3 fruit fly cellular contexts compared by ENCODE assay signal in the genomic region with DNA sequence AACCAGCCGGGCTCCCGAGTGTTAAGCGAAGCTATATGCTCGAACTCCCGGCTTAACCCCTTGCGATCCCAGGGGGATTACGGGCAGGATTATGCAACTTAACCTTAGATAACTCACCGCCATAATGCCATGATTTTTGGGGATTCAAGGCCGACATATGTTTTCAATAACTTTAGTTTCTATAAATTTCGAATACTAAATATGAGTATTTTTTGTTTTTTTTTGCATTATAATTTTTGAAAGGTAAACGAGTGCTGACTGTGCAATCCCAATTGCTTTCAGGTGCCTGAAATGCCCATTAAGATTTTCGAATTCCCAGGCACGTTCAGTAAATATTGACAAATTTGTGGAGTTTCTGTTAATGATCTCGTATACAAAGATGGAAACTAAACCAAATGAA.
A peak's percentile ranks its signal among the peaks of the same experiment; 100 is the strongest.
TF ChIP-seq lines count a peak whose summit lies in the region.

A gene (minus strand): TSS at position 231 of the 400 bp plus-strand sequence.

- no peak for TF ChIP-seq CTCF in whole organism, embryonic (GFP tag; optimal IDR thresholded peaks at IDR 0.05; lab: Kevin White, UChicago)

TF ChIP-seq in whole organism, adult, 20 proteins besides CTCF, POLR2A, EP300 and RAD21:
- no peak for TF ChIP-seq CG7045 (GFP tag; optimal IDR thresholded peaks at IDR 0.05; lab: Kevin White, UChicago)
- no peak for TF ChIP-seq Crg-1 (GFP tag; optimal IDR thresholded peaks at IDR 0.05; lab: Kevin White, UChicago)
- TF ChIP-seq CG5204 (GFP tag; optimal IDR thresholded peaks at IDR 0.05; lab: Kevin White, UChicago) = no peak
- no peak for TF ChIP-seq Hr96 (GFP tag; optimal IDR thresholded peaks at IDR 0.05; lab: Kevin White, UChicago)
- peak; percentile 56 for TF ChIP-seq kay (GFP tag; lab: Kevin White, UChicago; ENCODE audit: borderline replicate concordance)
- no peak for TF ChIP-seq pad (GFP tag; optimal IDR thresholded peaks at IDR 0.05; lab: Kevin White, UChicago)
- TF ChIP-seq Mnt (GFP tag; optimal IDR thresholded peaks at IDR 0.05; lab: Kevin White, UChicago) = no peak
- no peak for TF ChIP-seq toe (GFP tag; optimal IDR thresholded peaks at IDR 0.05; lab: Kevin White, UChicago)

TF ChIP-seq in whole organism, embryonic, 481 proteins besides CTCF, POLR2A, EP300 and RAD21 (continues in another document):
- TF ChIP-seq ems (GFP tag; optimal IDR thresholded peaks at IDR 0.05; lab: Kevin White, UChicago) = no peak
- no peak for TF ChIP-seq CG5245 (GFP tag; optimal IDR thresholded peaks at IDR 0.05; lab: Kevin White, UChicago)
- TF ChIP-seq insv (GFP tag; optimal IDR thresholded peaks at IDR 0.05; lab: Kevin White, UChicago) = no peak
- no peak for TF ChIP-seq Blimp-1 (GFP tag; optimal IDR thresholded peaks at IDR 0.05; lab: Kevin White, UChicago)
- TF ChIP-seq Taf1 (GFP tag; IDR thresholded peaks at IDR 0.05; lab: Robert Waterston, UW) = no peak
- no peak for TF ChIP-seq Spps (tag; optimal IDR thresholded peaks at IDR 0.05; lab: Kevin White, UChicago)
- no peak for TF ChIP-seq dmrt11E (tag; optimal IDR thresholded peaks at IDR 0.05; lab: Kevin White, UChicago)
- TF ChIP-seq Bgb (GFP tag; IDR thresholded peaks at IDR 0.05; lab: Robert Waterston, UW; ENCODE audit: partially characterized antibody) = no peak
- no peak for TF ChIP-seq pum (GFP tag; optimal IDR thresholded peaks at IDR 0.05; lab: Kevin White, UChicago)
- no peak for TF ChIP-seq crp (GFP tag; optimal IDR thresholded peaks at IDR 0.05; lab: Kevin White, UChicago)
- no peak for TF ChIP-seq Six4 (GFP tag; optimal IDR thresholded peaks at IDR 0.05; lab: Kevin White, UChicago)
- no peak for TF ChIP-seq CG31224 (GFP tag; IDR thresholded peaks at IDR 0.05; lab: Robert Waterston, UW)
- TF ChIP-seq CG31388 (GFP tag; optimal IDR thresholded peaks at IDR 0.05; lab: Kevin White, UChicago) = no peak
- no peak for TF ChIP-seq mirr (GFP tag; optimal IDR thresholded peaks at IDR 0.05; lab: Kevin White, UChicago)
- TF ChIP-seq crol (GFP tag; IDR thresholded peaks at IDR 0.05; lab: Robert Waterston, UW) = no peak
- peak; percentile 34 for TF ChIP-seq oc (tag; optimal IDR thresholded peaks at IDR 0.05; lab: Kevin White, UChicago)
- no peak for TF ChIP-seq az2 (GFP tag; optimal IDR thresholded peaks at IDR 0.05; lab: Kevin White, UChicago)
- TF ChIP-seq CG2116 (GFP tag; optimal IDR thresholded peaks at IDR 0.05; lab: Kevin White, UChicago) = no peak
- 0 out of 3 replicates have a peak, but pooled peaks have one; percentile 5 for TF ChIP-seq croc (GFP tag; conservative IDR thresholded peaks at IDR 0.05; lab: Robert Waterston, UW)
- TF ChIP-seq dimm (GFP tag; IDR thresholded peaks at IDR 0.05; lab: Robert Waterston, UW) = no peak
- no peak for TF ChIP-seq CG18599 (GFP tag; optimal IDR thresholded peaks at IDR 0.05; lab: Kevin White, UChicago)
- no peak for TF ChIP-seq BEAF-32 (GFP tag; optimal IDR thresholded peaks at IDR 0.05; lab: Kevin White, UChicago)
- no peak for TF ChIP-seq CG14441 (GFP tag; IDR thresholded peaks at IDR 0.05; lab: Robert Waterston, UW)
- no peak for TF ChIP-seq CG11247 (GFP tag; IDR thresholded peaks at IDR 0.05; lab: Robert Waterston, UW)
- no peak for TF ChIP-seq CG4854 (GFP tag; optimal IDR thresholded peaks at IDR 0.05; lab: Kevin White, UChicago)
- no peak for TF ChIP-seq bcd (GFP tag; optimal IDR thresholded peaks at IDR 0.05; lab: Kevin White, UChicago)
- TF ChIP-seq CG32772 (GFP tag; IDR thresholded peaks at IDR 0.05; lab: Robert Waterston, UW) = no peak
- no peak for TF ChIP-seq gcm2 (GFP tag; optimal IDR thresholded peaks at IDR 0.05; lab: Kevin White, UChicago)
- no peak for TF ChIP-seq CG10979 (tag; optimal IDR thresholded peaks at IDR 0.05; lab: Kevin White, UChicago)
- no peak for TF ChIP-seq CG8765 (GFP tag; IDR thresholded peaks at IDR 0.05; lab: Robert Waterston, UW)
- TF ChIP-seq YL-1 (GFP tag; optimal IDR thresholded peaks at IDR 0.05; lab: Kevin White, UChicago) = no peak
- no peak for TF ChIP-seq Rfx (GFP tag; IDR thresholded peaks at IDR 0.05; lab: Robert Waterston, UW)
- peak; percentile 73 for TF ChIP-seq sens (GFP tag; lab: Kevin White, UChicago)
- no peak for TF ChIP-seq Side (GFP tag; optimal IDR thresholded peaks at IDR 0.05; lab: Kevin White, UChicago)
- TF ChIP-seq sug (tag; optimal IDR thresholded peaks at IDR 0.05; lab: Kevin White, UChicago) = no peak
- TF ChIP-seq CG9215 (GFP tag; IDR thresholded peaks at IDR 0.05; lab: Robert Waterston, UW) = no peak
- TF ChIP-seq CG12769 (tag; optimal IDR thresholded peaks at IDR 0.05; lab: Kevin White, UChicago) = no peak
- no peak for TF ChIP-seq scrt (GFP tag; optimal IDR thresholded peaks at IDR 0.05; lab: Kevin White, UChicago)
- TF ChIP-seq peb (GFP tag; IDR thresholded peaks at IDR 0.05; lab: Robert Waterston, UW) = no peak
- TF ChIP-seq tio (GFP tag; optimal IDR thresholded peaks at IDR 0.05; lab: Kevin White, UChicago) = no peak
- 0 out of 3 replicates have a peak, but pooled peaks have one; percentile 24 for TF ChIP-seq ci (GFP tag; IDR thresholded peaks at IDR 0.05; lab: Robert Waterston, UW)

TF ChIP-seq in whole organism, prepupa, 60 proteins besides CTCF, POLR2A, EP300 and RAD21:
- TF ChIP-seq CG6276 (GFP tag; optimal IDR thresholded peaks at IDR 0.05; lab: Kevin White, UChicago) (peak; percentile 3), CG15336 (GFP tag; IDR thresholded peaks at IDR 0.05; lab: Robert Waterston, UW) (no peak), CG16779 (tag; optimal IDR thresholded peaks at IDR 0.05; lab: Kevin White, UChicago) (no peak), CG32006 (GFP tag; optimal IDR thresholded peaks at IDR 0.05; lab: Kevin White, UChicago) (peak; percentile 36), CG3919 (GFP tag; optimal IDR thresholded peaks at IDR 0.05; lab: Kevin White, UChicago) (no peak), CG9139 (GFP tag; optimal IDR thresholded peaks at IDR 0.05; lab: Kevin White, UChicago) (no peak), CG4318 (GFP tag; optimal IDR thresholded peaks at IDR 0.05; lab: Kevin White, UChicago) (peak; percentile 37), eg (GFP tag; IDR thresholded peaks at IDR 0.05; lab: Robert Waterston, UW) (peak; percentile 36; the same call in 1 of the 3 replicates), dsx (GFP tag; optimal IDR thresholded peaks at IDR 0.05; lab: Kevin White, UChicago; ENCODE audit: poor library complexity, severe bottlenecking) (no peak), acj6 (GFP tag; optimal IDR thresholded peaks at IDR 0.05; lab: Kevin White, UChicago) (peak; percentile 6), Hr4 (GFP tag; optimal IDR thresholded peaks at IDR 0.05; lab: Kevin White, UChicago) (peak; percentile 46)
